Worm (Caenorhabditis elegans) whole organism, young adult: Measurements from ENCODE around the gene ncx-10.

ENCODE experiments used
- F37B4.10 ChIP-seq: fragments of 200-800 bp; sonication (Bioruptor generic); IDR thresholded peaks from 2 replicates; pipeline ENCODE4 v1.3.6; 2022; ENCODE audit warnings: missing genetic modification characterization, missing compliant biosample characterization
- ama-1 ChIP-seq, 3 experiments: fragments of 150-350 bp in 1 of 3; sonication (generic microtip) in 2 of 3; optimal IDR thresholded peaks; 2 replicates each; lab custom pipeline; 2014 to 2018; ENCODE audit warnings: missing biosample characterization in 2 of 3, missing genetic modification characterization in 2 of 3, missing genetic modification reagents in 2 of 3
- egrh-3 ChIP-seq: fragments of 200-800 bp; sonication (Bioruptor generic); IDR thresholded peaks from 2 replicates; pipeline ENCODE4 v1.3.6; 2022; ENCODE audit warnings: missing genetic modification reagents, missing genetic modification characterization, missing compliant biosample characterization
- ztf-28 ChIP-seq: fragments of 200-800 bp; sonication (Bioruptor generic); IDR thresholded peaks from 2 replicates; pipeline ENCODE4 v1.3.6; 2022; ENCODE audit warnings: missing genetic modification reagents, missing genetic modification characterization, missing compliant biosample characterization

DNA sequence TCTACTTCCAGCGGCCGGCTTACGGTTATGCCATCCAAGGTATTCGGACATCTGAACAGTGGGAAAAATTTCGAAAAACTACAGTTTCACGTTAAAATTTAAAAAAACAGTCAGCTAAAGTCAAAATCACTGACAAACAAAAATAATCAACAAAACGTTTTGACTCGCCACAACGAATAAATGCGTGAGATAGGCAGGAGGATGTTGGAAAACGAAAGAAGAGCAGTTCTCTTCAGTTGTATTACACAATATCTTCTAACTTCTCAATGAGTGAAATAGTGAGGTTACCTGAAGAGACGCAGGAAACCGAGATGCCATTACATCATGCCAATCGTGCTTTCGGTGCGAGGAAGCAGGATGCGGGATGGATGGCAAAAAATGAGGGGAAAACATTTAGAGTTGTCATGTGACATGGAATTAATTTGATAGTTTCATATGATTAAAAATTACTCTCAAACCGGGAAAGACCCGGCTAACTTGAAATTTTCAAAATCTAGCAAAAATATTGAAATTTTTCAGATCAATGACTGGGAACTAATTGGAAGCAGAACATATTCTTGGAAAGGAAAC lies 39.0 kb downstream of the ncx-10 start, which contains the start of gene F40A3.6:
- TF ChIP-seq ztf-28 (GFP tag; lab: Robert Waterston, UW) (no peak), F37B4.10 (GFP tag; lab: Robert Waterston, UW) (no peak), ama-1 (optimal IDR thresholded peaks at IDR 0.05; lab: Kevin White, UChicago) (no peak), ama-1 (GFP tag; optimal IDR thresholded peaks at IDR 0.05; lab: Kevin White, UChicago) (no peak), egrh-3 (GFP tag; lab: Robert Waterston, UW) (no peak)
